Worm (Caenorhabditis elegans): ENCODE results near the gene mrpl-11.

ce11 chrIII:8704765-8705164, 12.7 kb upstream of the mrpl-11 start, which contains the start of gene B0303.16:
- TF ChIP-seq pha-4 (tag; optimal IDR thresholded peaks at IDR 0.05) (no peak), zim-3 (tag; optimal IDR thresholded peaks at IDR 0.05) (no peak), K11D2.4 (GFP tag; IDR thresholded peaks at IDR 0.05) (no peak), C06A6.2 (GFP tag; conservative IDR thresholded peaks at IDR 0.05) (no peak), rec-8 (tag; optimal IDR thresholded peaks at IDR 0.05) (no peak), B0261.1 (tag; optimal IDR thresholded peaks at IDR 0.05) (no peak)
